Fruit fly (Drosophila melanogaster) whole organism, wandering third instar larva: ENCODE data around the gene wls.

Source experiments
- Abd-B ChIP-seq: fragments of >200 bp; optimal IDR thresholded peaks from 2 replicates; lab custom pipeline; 2017; ENCODE audit warnings: missing biosample characterization, missing genetic modification characterization
- CG32264 ChIP-seq: fragments of 200-800 bp; sonication (Bioruptor generic); optimal IDR thresholded peaks from 2 replicates; lab custom pipeline; 2016; ENCODE audit warnings: missing biosample characterization, missing genetic modification characterization
- CG9705 ChIP-seq: fragments of 200-800 bp; sonication (Bioruptor generic); optimal IDR thresholded peaks from 2 replicates; lab custom pipeline; 2018; ENCODE audit warnings: missing biosample characterization, mild to moderate bottlenecking, missing genetic modification characterization
- CrebA ChIP-seq: fragments of 200-800 bp; sonication (Bioruptor generic); optimal IDR thresholded peaks from 2 replicates; lab custom pipeline; 2016; ENCODE audit warnings: missing biosample characterization, mild to moderate bottlenecking, missing genetic modification characterization, borderline replicate concordance
- Dfd ChIP-seq: fragments of >200 bp; optimal IDR thresholded peaks from 2 replicates; lab custom pipeline; 2017; ENCODE audit warnings: missing biosample characterization, missing genetic modification characterization
- Dif ChIP-seq: fragments of 200-275, 200-300 bp; sonication (Bioruptor generic); optimal IDR thresholded peaks from 2 replicates; lab custom pipeline; 2018; ENCODE audit warnings: missing biosample characterization, missing genetic modification characterization; ENCODE audit not compliant: partially characterized antibody
- GATAd ChIP-seq: sonication (Bioruptor generic); optimal IDR thresholded peaks from 2 replicates; lab custom pipeline; 2016; ENCODE audit warnings: missing biosample characterization, missing genetic modification characterization
- HLH106 ChIP-seq: fragments of 200-800 bp; optimal IDR thresholded peaks from 3 replicates; lab custom pipeline; 2019; ENCODE audit warnings: missing biosample characterization, mild to moderate bottlenecking, missing genetic modification characterization, moderate library complexity
- Hnf4 ChIP-seq: fragments of 200-800 bp; sonication (Bioruptor generic); optimal IDR thresholded peaks from 2 replicates; lab custom pipeline; 2016; ENCODE audit warnings: missing biosample characterization, mild to moderate bottlenecking, missing genetic modification characterization
- Hr78 ChIP-seq: fragments of >200 bp; optimal IDR thresholded peaks from 2 replicates; lab custom pipeline; 2017; ENCODE audit warnings: missing biosample characterization, missing genetic modification characterization
- Hr83 ChIP-seq: fragments of 200-300 bp; sonication (Bioruptor generic); optimal IDR thresholded peaks from 2 replicates; lab custom pipeline; 2016; ENCODE audit warnings: missing biosample characterization, mild to moderate bottlenecking, missing genetic modification characterization, moderate library complexity; ENCODE audit not compliant: poor library complexity, severe bottlenecking
- Jra ChIP-seq: sonication (Bioruptor generic); optimal IDR thresholded peaks from 2 replicates; lab custom pipeline; 2016; ENCODE audit warnings: missing biosample characterization, missing genetic modification characterization
- Myc ChIP-seq: fragments of >200 bp; optimal IDR thresholded peaks from 2 replicates; lab custom pipeline; 2017
- N ChIP-seq: fragments of >200 bp; optimal IDR thresholded peaks from 2 replicates; lab custom pipeline; 2018; ENCODE audit warnings: missing biosample characterization, missing external identifiers, missing genetic modification characterization
- OdsH ChIP-seq: fragments of 200-800 bp; sonication (Bioruptor generic); optimal IDR thresholded peaks from 2 replicates; lab custom pipeline; 2016; ENCODE audit warnings: missing biosample characterization, mild to moderate bottlenecking, missing genetic modification characterization
- Rel ChIP-seq, 2 experiments: fragments of 200-800 bp; sonication (Bioruptor generic) in 1 of 2; optimal IDR thresholded peaks; 2 replicates in 1 of 2; 3 replicates in 1 of 2; lab custom pipeline; 2016 to 2019; ENCODE audit warnings: mild to moderate bottlenecking in 2 of 2, missing biosample characterization in 2 of 2, missing genetic modification characterization in 2 of 2, moderate library complexity in 1 of 2
- Sp1 ChIP-seq: fragments of 200-800 bp; sonication (Bioruptor generic); optimal IDR thresholded peaks from 3 replicates; lab custom pipeline; 2019; ENCODE audit warnings: missing biosample characterization, mild to moderate bottlenecking, missing genetic modification characterization, moderate library complexity
- Vsx2 ChIP-seq: fragments of 200-300, 225-300 bp; sonication (Bioruptor generic); optimal IDR thresholded peaks from 2 replicates; lab custom pipeline; 2018; ENCODE audit warnings: missing biosample characterization, missing genetic modification characterization; ENCODE audit not compliant: partially characterized antibody
- br ChIP-seq: fragments of 200-800 bp; sonication (Bioruptor generic); optimal IDR thresholded peaks from 2 replicates; lab custom pipeline; 2016; ENCODE audit warnings: missing biosample characterization, missing genetic modification characterization
- brk ChIP-seq: fragments of 200-800 bp; sonication (Bioruptor generic); optimal IDR thresholded peaks from 2 replicates; lab custom pipeline; 2016; ENCODE audit warnings: missing biosample characterization, mild to moderate bottlenecking, missing genetic modification characterization
- dl ChIP-seq, 2 experiments: fragments of 175-275, 200-275 bp in 1 of 2; fragments of 200-275 bp in 1 of 2; sonication (Bioruptor generic); optimal IDR thresholded peaks; lab custom pipeline; 2018; ENCODE audit warnings: mild to moderate bottlenecking in 2 of 2, missing biosample characterization in 2 of 2, missing genetic modification characterization in 2 of 2, moderate library complexity in 2 of 2; ENCODE audit not compliant: partially characterized antibody in 2 of 2, insufficient read depth in 1 of 2
- dsf ChIP-seq: sonication (Bioruptor generic); optimal IDR thresholded peaks from 2 replicates; lab custom pipeline; 2016; ENCODE audit warnings: missing biosample characterization, missing genetic modification characterization, borderline replicate concordance
- foxo ChIP-seq, 2 experiments: fragments of 200-800 bp; sonication (Bioruptor generic); optimal IDR thresholded peaks; 2 replicates in 1 of 2; 3 replicates in 1 of 2; lab custom pipeline; 2016 to 2017; ENCODE audit warnings: missing biosample characterization in 2 of 2, missing genetic modification characterization in 2 of 2
- fru ChIP-seq: fragments of 200-800 bp; sonication (Bioruptor generic); optimal IDR thresholded peaks from 3 replicates; lab custom pipeline; 2016; ENCODE audit warnings: missing biosample characterization, mild to moderate bottlenecking, missing genetic modification characterization
- h ChIP-seq: fragments of 200-800 bp; sonication (Bioruptor generic); optimal IDR thresholded peaks from 3 replicates; lab custom pipeline; 2016; ENCODE audit warnings: missing biosample characterization, mild to moderate bottlenecking, missing genetic modification characterization
- jim ChIP-seq: fragments of 175-275, 200-325 bp; sonication (Bioruptor generic); optimal IDR thresholded peaks from 2 replicates; lab custom pipeline; 2016; ENCODE audit warnings: missing biosample characterization, mild to moderate bottlenecking, missing genetic modification characterization
- lola ChIP-seq: fragments of >200 bp; optimal IDR thresholded peaks from 2 replicates; lab custom pipeline; 2017; ENCODE audit warnings: missing biosample characterization, missing genetic modification characterization
- pan ChIP-seq: fragments of >200 bp; optimal IDR thresholded peaks from 2 replicates; lab custom pipeline; 2017
- rgr ChIP-seq: fragments of 200-800 bp; sonication (Bioruptor generic); optimal IDR thresholded peaks from 3 replicates; lab custom pipeline; 2016; ENCODE audit warnings: missing biosample characterization, mild to moderate bottlenecking, missing genetic modification characterization
- sv ChIP-seq: fragments of 200-800 bp; sonication (Bioruptor generic); optimal IDR thresholded peaks from 3 replicates; lab custom pipeline; 2016; ENCODE audit warnings: missing biosample characterization, missing genetic modification characterization
- tai ChIP-seq: sonication (Bioruptor generic); optimal IDR thresholded peaks from 2 replicates; lab custom pipeline; 2016; ENCODE audit warnings: missing biosample characterization, missing genetic modification characterization
- usp ChIP-seq: fragments of >200 bp; optimal IDR thresholded peaks from 2 replicates; lab custom pipeline; 2017; ENCODE audit warnings: missing biosample characterization, missing genetic modification characterization

Gene wls

dm6 chr3L:11214406-11215243, 45.2 kb upstream of the wls start, which contains the start of gene CG42671:
Gene CG42671 (plus strand): TSS chr3L:11214505.
- TF ChIP-seq foxo (GFP tag; optimal IDR thresholded peaks at IDR 0.05; lab: Kevin White, UChicago) (no peak), Dif (peak; percentile 27), CrebA (GFP tag; lab: Kevin White, UChicago) (no peak), Vsx2 (peak; percentile 97), brk (no peak), Abd-B (GFP tag; lab: Kevin White, UChicago) (no peak), Rel (GFP tag; optimal IDR thresholded peaks at IDR 0.05; lab: Kevin White, UChicago) (no peak), Rel (tag; optimal IDR thresholded peaks at IDR 0.05; lab: Kevin White, UChicago) (peak; percentile 9), Hr83 (GFP tag; lab: Kevin White, UChicago) (no peak), lola (GFP tag; lab: Kevin White, UChicago) (no peak), GATAd (GFP tag; lab: Kevin White, UChicago) (no peak), Dfd (no peak), h (no peak), dl (GFP tag; optimal IDR thresholded peaks at IDR 0.05; lab: Kevin White, UChicago; ENCODE audit: insufficient read depth in 1 of 2, partially characterized antibody in 2 of 2) (peak in 1 of 2 experiments; percentile 8), Hr78 (no peak)

DNA sequence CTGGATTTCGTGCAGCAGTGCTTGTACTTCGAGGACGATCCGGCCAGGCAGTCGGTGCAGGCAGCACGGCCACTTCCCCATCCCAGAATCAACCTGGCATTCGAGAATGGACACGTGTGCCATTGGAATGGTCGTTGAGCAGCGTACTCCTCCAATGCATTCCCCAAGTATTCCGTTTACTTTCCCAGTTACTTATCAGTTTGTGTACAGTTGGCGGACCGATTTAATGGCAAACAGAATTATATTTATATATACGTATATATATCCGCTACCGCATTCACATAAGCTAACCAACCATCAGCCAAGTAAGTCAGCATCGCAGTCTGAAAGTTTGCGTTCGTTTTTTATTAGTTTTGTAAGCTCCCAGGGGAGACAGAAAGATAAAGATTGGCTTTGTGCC, 44.2 kb upstream of the wls start:
- TF ChIP-seq tai (GFP tag; lab: Kevin White, UChicago) (no peak), jim (GFP tag; lab: Kevin White, UChicago) (no peak), dsf (GFP tag; lab: Kevin White, UChicago) (no peak), pan (lab: Kevin White, UChicago) (no peak)

- TF ChIP-seq usp: no peak
- TF ChIP-seq br: peak; percentile 62
- TF ChIP-seq foxo (GFP tag; optimal IDR thresholded peaks at IDR 0.05; lab: Kevin White, UChicago): peak; percentile 48 to 54
- no peak for TF ChIP-seq Hr78
- peak; percentile 57 for TF ChIP-seq Sp1
- no peak for TF ChIP-seq Rel (GFP tag; optimal IDR thresholded peaks at IDR 0.05; lab: Kevin White, UChicago)
- TF ChIP-seq Rel (tag; optimal IDR thresholded peaks at IDR 0.05; lab: Kevin White, UChicago): peak; percentile 56
- peak; percentile 14 for TF ChIP-seq Dif
- TF ChIP-seq sv (GFP tag; lab: Kevin White, UChicago): peak; percentile 25
- TF ChIP-seq h: peak; percentile 75
- peak; percentile 41 for TF ChIP-seq fru (GFP tag; lab: Kevin White, UChicago)
- TF ChIP-seq N (GFP tag; lab: Kevin White, UChicago): no peak
- TF ChIP-seq pan (lab: Kevin White, UChicago): no peak
- TF ChIP-seq rgr (GFP tag; lab: Kevin White, UChicago): peak; percentile 48
- peak; percentile 59 for TF ChIP-seq Hr83 (GFP tag; lab: Kevin White, UChicago)
- TF ChIP-seq OdsH (GFP tag; lab: Kevin White, UChicago): peak; percentile 53
- TF ChIP-seq CG9705 (GFP tag; lab: Kevin White, UChicago): peak; percentile 14
- no peak for TF ChIP-seq brk
- peak; percentile 30 for TF ChIP-seq CG32264 (GFP tag; lab: Kevin White, UChicago)
- TF ChIP-seq HLH106 (tag; lab: Kevin White, UChicago): peak; percentile 34
- TF ChIP-seq Myc (lab: Kevin White, UChicago): peak; percentile 30
- peak; percentile 94 for TF ChIP-seq Jra (GFP tag; lab: Kevin White, UChicago)
- TF ChIP-seq Hnf4 (GFP tag; lab: Kevin White, UChicago): peak; percentile 74
Measured at dm6 chr3L:11210517-11210916, 41.1 kb upstream of the wls start, which contains the start of the genes Ube3a and CG7600. Gene Ube3a (minus strand): TSS chr3L:11210583. Gene CG7600 (plus strand): TSS chr3L:11210786.
